Fruit fly (Drosophila melanogaster) whole organism, prepupa: ENCODE results near the gene CG10510.

ENCODE experiments used
- Blimp-1 ChIP-seq: fragments of 200-800 bp; sonication (Bioruptor generic); optimal IDR thresholded peaks from 3 replicates; lab custom pipeline; 2017; ENCODE audit warnings: missing biosample characterization, missing genetic modification characterization, mild to moderate bottlenecking, moderate library complexity, missing genetic modification reagents
- CG10669 ChIP-seq: fragments of 200-800 bp; sonication (Bioruptor generic); optimal IDR thresholded peaks from 3 replicates; lab custom pipeline; 2018; ENCODE audit warnings: missing biosample characterization, mild to moderate bottlenecking, missing genetic modification characterization, moderate library complexity
- CG11294 ChIP-seq: fragments of 200-800 bp; sonication (Bioruptor generic); IDR thresholded peaks from 2 replicates; pipeline ENCODE4 v1.3.6; 2022; ENCODE audit warnings: missing biosample characterization, missing genetic modification characterization
- CG11902 ChIP-seq: fragments of 200-800 bp; sonication (Bioruptor generic); optimal IDR thresholded peaks from 3 replicates; lab custom pipeline; 2016; ENCODE audit warnings: missing biosample characterization, missing genetic modification characterization
- CG15336 ChIP-seq: fragments of 200-800 bp; sonication (Bioruptor generic); IDR thresholded peaks from 2 replicates; pipeline ENCODE4 v1.3.6; 2022; ENCODE audit warnings: missing biosample characterization, missing genetic modification characterization
- CG1621 ChIP-seq: fragments of 200-800 bp; sonication (Bioruptor generic); optimal IDR thresholded peaks from 3 replicates; lab custom pipeline; 2018; ENCODE audit warnings: missing biosample characterization, mild to moderate bottlenecking, missing genetic modification characterization
- CG16779 ChIP-seq: fragments of 200-800 bp; sonication (Bioruptor generic); optimal IDR thresholded peaks from 3 replicates; lab custom pipeline; 2017; ENCODE audit warnings: missing biosample characterization, mild to moderate bottlenecking, missing genetic modification characterization
- CG3032 ChIP-seq: fragments of 200-800 bp; optimal IDR thresholded peaks from 2 replicates; lab custom pipeline; 2019; ENCODE audit warnings: missing biosample characterization, mild to moderate bottlenecking, missing genetic modification characterization, moderate library complexity
- CG31627 ChIP-seq: fragments of 200-800 bp; sonication (Bioruptor generic); optimal IDR thresholded peaks from 3 replicates; lab custom pipeline; 2016; ENCODE audit warnings: missing biosample characterization, missing genetic modification characterization
- CG4318 ChIP-seq: fragments of 200-800 bp; sonication (Bioruptor generic); optimal IDR thresholded peaks from 3 replicates; lab custom pipeline; 2017; ENCODE audit warnings: missing biosample characterization, mild to moderate bottlenecking, missing genetic modification characterization
- CG6163 ChIP-seq: fragments of 200-800 bp; sonication (Bioruptor generic); IDR thresholded peaks from 3 replicates; pipeline ENCODE4 v1.3.6; 2022; ENCODE audit warnings: missing biosample characterization, missing genetic modification characterization
- CG6276 ChIP-seq: fragments of 200-800 bp; sonication (Bioruptor generic); optimal IDR thresholded peaks from 2 replicates; lab custom pipeline; 2017; ENCODE audit warnings: missing biosample characterization, mild to moderate bottlenecking, missing genetic modification characterization
- CG6792 ChIP-seq: fragments of 200-800 bp; sonication (Bioruptor generic); optimal IDR thresholded peaks from 3 replicates; lab custom pipeline; 2016; ENCODE audit warnings: missing biosample characterization, missing genetic modification characterization
- CG6808 ChIP-seq: fragments of 200-800 bp; sonication (Bioruptor generic); optimal IDR thresholded peaks from 3 replicates; lab custom pipeline; 2017; ENCODE audit warnings: missing biosample characterization, missing genetic modification characterization, mild to moderate bottlenecking, moderate library complexity, missing genetic modification reagents
- CG6854 ChIP-seq: fragments of 200-800 bp; sonication (Bioruptor generic); optimal IDR thresholded peaks from 2 replicates; lab custom pipeline; 2017; ENCODE audit warnings: missing biosample characterization, mild to moderate bottlenecking, missing genetic modification characterization
- CG8119 ChIP-seq: fragments of 200-800 bp; sonication (Bioruptor generic); IDR thresholded peaks from 3 replicates; pipeline ENCODE4 v1.3.6; 2022; ENCODE audit warnings: missing biosample characterization, missing genetic modification characterization
- CG8319 ChIP-seq: fragments of 200-800 bp; sonication (Bioruptor generic); optimal IDR thresholded peaks from 3 replicates; lab custom pipeline; 2016; ENCODE audit warnings: missing biosample characterization, missing genetic modification characterization
- CG8632 ChIP-seq: fragments of 200-800 bp; sonication (Bioruptor generic); optimal IDR thresholded peaks from 3 replicates; lab custom pipeline; 2016; ENCODE audit warnings: missing biosample characterization, missing genetic modification characterization
- CG9139 ChIP-seq: fragments of 200-800 bp; sonication (Bioruptor generic); optimal IDR thresholded peaks from 3 replicates; lab custom pipeline; 2017; ENCODE audit warnings: missing biosample characterization, mild to moderate bottlenecking, missing genetic modification characterization
- Eip78C ChIP-seq: fragments of 200-800 bp; sonication (Bioruptor generic); peaks from one replicate; lab custom pipeline; 2016; ENCODE audit warnings: missing biosample characterization, missing genetic modification characterization
- Eip93F ChIP-seq: fragments of 200-800 bp; sonication (Bioruptor generic); optimal IDR thresholded peaks from 2 replicates; lab custom pipeline; 2016; ENCODE audit warnings: missing biosample characterization, mild to moderate bottlenecking, missing genetic modification characterization
- Ets21C ChIP-seq: fragments of 200-800 bp; sonication (Bioruptor generic); optimal IDR thresholded peaks from 3 replicates; lab custom pipeline; 2016; ENCODE audit warnings: missing biosample characterization, missing genetic modification characterization
- Ets96B ChIP-seq: fragments of 200-800 bp; optimal IDR thresholded peaks from 2 replicates; lab custom pipeline; 2019; ENCODE audit warnings: missing biosample characterization, mild to moderate bottlenecking, missing genetic modification characterization, moderate library complexity
- Gug ChIP-seq: fragments of 200-800 bp; sonication (Bioruptor generic); IDR thresholded peaks from 2 replicates; pipeline ENCODE4 v1.3.6; 2022; ENCODE audit warnings: missing biosample characterization, missing genetic modification characterization
- Lpt ChIP-seq: fragments of 200-800 bp; sonication (Bioruptor generic); optimal IDR thresholded peaks from 3 replicates; lab custom pipeline; 2016; ENCODE audit warnings: missing biosample characterization, missing genetic modification characterization
- Met ChIP-seq: fragments of 200-800 bp; sonication (Bioruptor generic); optimal IDR thresholded peaks from 3 replicates; lab custom pipeline; 2016; ENCODE audit warnings: missing biosample characterization, missing genetic modification characterization
- Sox102F ChIP-seq: fragments of 200-800 bp; sonication (Bioruptor generic); optimal IDR thresholded peaks from 2 replicates; lab custom pipeline; 2016; ENCODE audit warnings: missing biosample characterization, mild to moderate bottlenecking, missing genetic modification characterization
- Sox15 ChIP-seq: fragments of 200-800 bp; sonication (Bioruptor generic); optimal IDR thresholded peaks from 3 replicates; lab custom pipeline; 2016; ENCODE audit warnings: missing biosample characterization, missing genetic modification characterization
- acj6 ChIP-seq: fragments of 200-800 bp; sonication (Bioruptor generic); optimal IDR thresholded peaks from 3 replicates; lab custom pipeline; 2016; ENCODE audit warnings: missing biosample characterization, missing genetic modification characterization
- cyc ChIP-seq: fragments of 200-800 bp; sonication (Bioruptor generic); optimal IDR thresholded peaks from 3 replicates; lab custom pipeline; 2016; ENCODE audit warnings: missing biosample characterization, missing genetic modification characterization
- dsx ChIP-seq: fragments of 200-800 bp; optimal IDR thresholded peaks from 3 replicates; lab custom pipeline; 2019; ENCODE audit warnings: missing biosample characterization, mild to moderate bottlenecking, missing genetic modification characterization, moderate library complexity; ENCODE audit not compliant: poor library complexity, severe bottlenecking
- eg ChIP-seq: fragments of 200-800 bp; sonication (Bioruptor generic); IDR thresholded peaks from 3 replicates; pipeline ENCODE4 v1.3.6; 2022; ENCODE audit warnings: missing biosample characterization, missing genetic modification characterization
- esn ChIP-seq: fragments of 200-800 bp; sonication (Bioruptor generic); optimal IDR thresholded peaks from 2 replicates; lab custom pipeline; 2016; ENCODE audit warnings: missing biosample characterization, mild to moderate bottlenecking, missing genetic modification characterization, moderate library complexity
- fd59A ChIP-seq: fragments of 200-800 bp; sonication (Bioruptor generic); optimal IDR thresholded peaks from 2 replicates; lab custom pipeline; 2017; ENCODE audit warnings: missing biosample characterization, mild to moderate bottlenecking, missing genetic modification characterization, missing genetic modification reagents
- fd85E ChIP-seq: fragments of 200-800 bp; sonication (Bioruptor generic); optimal IDR thresholded peaks from 3 replicates; lab custom pipeline; 2016; ENCODE audit warnings: missing biosample characterization, missing genetic modification characterization
- fkh ChIP-seq: fragments of 200-800 bp; sonication (Bioruptor generic); optimal IDR thresholded peaks from 3 replicates; lab custom pipeline; 2017; ENCODE audit warnings: missing biosample characterization, mild to moderate bottlenecking, missing genetic modification characterization, moderate library complexity
- lz ChIP-seq: fragments of 200-800 bp; sonication (Bioruptor generic); optimal IDR thresholded peaks from 3 replicates; lab custom pipeline; 2016; ENCODE audit warnings: missing biosample characterization, missing genetic modification characterization
- net ChIP-seq: fragments of 200-800 bp; sonication (Bioruptor generic); optimal IDR thresholded peaks from 3 replicates; lab custom pipeline; 2016; ENCODE audit warnings: missing biosample characterization, missing genetic modification characterization
- pdm3 ChIP-seq: fragments of 200-800 bp; sonication (Bioruptor generic); optimal IDR thresholded peaks from 3 replicates; lab custom pipeline; 2016; ENCODE audit warnings: missing biosample characterization, missing genetic modification characterization
- spab ChIP-seq: fragments of 200-800 bp; sonication (Bioruptor generic); optimal IDR thresholded peaks from 2 replicates; lab custom pipeline; 2017; ENCODE audit warnings: missing biosample characterization, mild to moderate bottlenecking, missing genetic modification characterization, missing genetic modification reagents
- ss ChIP-seq, 2 experiments: fragments of 200-800 bp; sonication (Bioruptor generic); optimal IDR thresholded peaks; 2 replicates in 1 of 2; 3 replicates in 1 of 2; lab custom pipeline; 2017 to 2018; ENCODE audit warnings: mild to moderate bottlenecking in 2 of 2, missing biosample characterization in 2 of 2, missing genetic modification characterization in 2 of 2, moderate library complexity in 1 of 2
- svp ChIP-seq: fragments of 200-800 bp; sonication (Bioruptor generic); peaks from one replicate; lab custom pipeline; 2016; ENCODE audit warnings: missing biosample characterization, missing genetic modification characterization
- vri ChIP-seq: fragments of 200-800 bp; sonication (Bioruptor generic); optimal IDR thresholded peaks from 3 replicates; lab custom pipeline; 2016; ENCODE audit warnings: missing biosample characterization, mild to moderate bottlenecking, missing genetic modification characterization

The CG10510 gene

DNA sequence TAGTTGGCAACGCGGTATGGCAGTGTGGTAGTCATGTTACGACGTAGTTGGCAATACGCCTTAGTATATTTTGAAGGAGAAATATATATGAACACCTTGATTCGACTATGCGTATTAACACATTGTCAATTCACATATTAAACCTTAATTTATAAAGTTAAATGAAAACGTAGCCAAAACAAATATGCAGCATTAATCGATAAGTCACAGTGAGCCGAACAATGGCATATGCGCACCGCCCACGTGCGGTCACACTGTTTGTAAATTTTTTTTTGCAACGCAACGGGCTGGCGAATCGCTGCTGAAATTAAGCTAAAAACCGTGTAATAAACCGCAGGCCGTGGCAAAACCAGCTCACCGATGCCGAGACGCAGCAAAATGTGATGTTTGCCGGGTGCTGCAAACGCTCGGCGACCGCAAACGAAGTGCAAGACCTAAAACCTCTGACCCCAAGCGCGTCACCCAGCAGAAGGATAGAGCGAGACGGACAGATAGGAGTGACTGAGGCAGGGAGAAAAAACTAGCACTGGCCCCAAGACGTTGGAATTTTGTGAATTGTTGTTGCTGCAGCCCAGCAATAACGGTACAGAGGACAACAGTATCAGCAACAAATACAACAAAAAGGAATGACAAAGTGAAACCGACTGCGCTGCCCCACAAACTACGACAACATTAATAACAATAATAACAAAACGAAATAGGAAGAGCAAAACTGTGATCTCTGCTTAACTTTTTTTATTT lies 34.2 kb downstream of the CG10510 start (continued):
- TF ChIP-seq CG10669 (no peak), CG31627 (GFP tag; lab: Kevin White, UChicago) (peak; percentile 3), CG6854 (GFP tag; lab: Kevin White, UChicago) (peak; percentile 30), svp (peak; percentile 100), fkh (GFP tag; lab: Kevin White, UChicago) (peak; percentile 48), spab (GFP tag; lab: Kevin White, UChicago) (no peak), CG6276 (peak; percentile 4), Sox102F (no peak), CG4318 (GFP tag; lab: Kevin White, UChicago) (no peak), CG8319 (GFP tag; lab: Kevin White, UChicago) (no peak), CG1621 (tag; lab: Kevin White, UChicago) (peak; percentile 5), Ets96B (tag; lab: Kevin White, UChicago) (no peak), Eip78C (GFP tag; lab: Kevin White, UChicago) (peak; percentile 48)

dm6 chr3L:21174962-21175361 lies 34.9 kb downstream of the CG10510 start:
- peak; percentile 15 for TF ChIP-seq Eip78C (GFP tag; lab: Kevin White, UChicago)
- TF ChIP-seq esn = no peak
- TF ChIP-seq, all 60 proteins: peak for 1

DNA sequence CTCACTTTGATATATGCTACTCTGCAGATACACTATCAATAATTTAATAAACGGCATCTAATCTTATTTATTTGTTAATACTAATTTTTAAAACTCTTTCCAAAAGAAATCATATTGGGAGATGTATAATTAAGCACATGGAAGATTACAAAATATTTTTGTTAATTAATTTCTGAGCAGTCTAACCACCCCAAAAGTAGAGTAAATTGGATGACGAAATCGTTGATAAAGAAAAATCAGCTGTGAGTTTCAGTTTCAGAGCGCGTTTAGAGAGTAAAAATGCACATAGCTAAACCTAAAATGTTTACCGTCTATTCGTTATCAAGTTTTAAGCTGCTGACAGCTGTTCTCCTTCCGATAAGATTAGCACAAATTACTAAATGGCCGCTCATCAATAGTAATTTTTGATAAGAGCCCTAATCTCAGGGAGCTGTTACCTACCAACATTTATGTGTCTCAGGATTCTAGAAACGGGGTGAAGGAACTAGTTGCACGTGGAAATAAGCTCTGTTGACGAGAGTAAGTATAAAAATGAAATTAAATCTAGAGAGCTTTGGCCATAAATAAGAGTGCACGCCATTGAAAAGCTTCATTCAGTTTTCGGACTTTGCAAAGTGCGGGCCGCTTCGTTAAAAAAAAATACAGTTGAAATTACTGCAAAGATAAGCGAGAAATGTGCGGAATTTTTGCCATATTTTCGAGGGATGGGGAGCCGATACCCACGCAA lies 37.2 kb downstream of the CG10510 start, which contains the start of the genes chb and AsnS:
chb (plus strand) TSS at position 327 of the 727 bp plus-strand sequence.
AsnS (plus strand) TSS at position 592 of the 727 bp plus-strand sequence.
- TF ChIP-seq CG1621 (tag; lab: Kevin White, UChicago) (peak; percentile 64), CG3032 (tag; lab: Kevin White, UChicago) (peak; percentile 79), esn (peak; percentile 90), CG8632 (GFP tag; lab: Kevin White, UChicago) (peak; percentile 76), fkh (GFP tag; lab: Kevin White, UChicago) (peak; percentile 1), CG6163 (GFP tag; lab: Robert Waterston, UW) (peak; percentile 88), pdm3 (GFP tag; lab: Kevin White, UChicago) (peak; percentile 85), CG16779 (tag; lab: Kevin White, UChicago) (peak; percentile 36), Ets96B (tag; lab: Kevin White, UChicago) (peak; percentile 89), dsx (peak; percentile 69), Lpt (GFP tag; lab: Kevin White, UChicago) (peak; percentile 62), Gug (GFP tag; lab: Robert Waterston, UW) (peak; percentile 88), Blimp-1 (peak; percentile 59), vri (peak; percentile 88), Eip78C (GFP tag; lab: Kevin White, UChicago) (peak; percentile 95), cyc (GFP tag; lab: Kevin White, UChicago) (peak; percentile 78), fd59A (GFP tag; lab: Kevin White, UChicago) (peak; percentile 22), CG11294 (GFP tag; lab: Robert Waterston, UW) (peak; percentile 87), CG11902 (GFP tag; lab: Kevin White, UChicago) (peak; percentile 38), CG31627 (GFP tag; lab: Kevin White, UChicago) (peak; percentile 85), lz (GFP tag; lab: Kevin White, UChicago) (peak; percentile 85), Met (peak; percentile 86), Sox102F (peak; percentile 76), CG15336 (peak; percentile 91), fd85E (GFP tag; lab: Kevin White, UChicago) (no peak), CG6808 (GFP tag; lab: Kevin White, UChicago) (no peak), CG6276 (peak; percentile 63), net (GFP tag; lab: Kevin White, UChicago) (peak; percentile 70), CG6854 (GFP tag; lab: Kevin White, UChicago) (peak; percentile 38), acj6 (GFP tag; lab: Kevin White, UChicago) (peak; percentile 81), CG8119 (GFP tag; lab: Robert Waterston, UW) (peak; percentile 88), eg (GFP tag; lab: Robert Waterston, UW) (peak; percentile 95), CG9139 (no peak), CG4318 (GFP tag; lab: Kevin White, UChicago) (no peak), Eip93F (no peak), ss (GFP tag; optimal IDR thresholded peaks at IDR 0.05; lab: Kevin White, UChicago) (peak in 1 of 2 experiments; percentile 9), Sox15 (peak; percentile 52), CG6792 (GFP tag; lab: Kevin White, UChicago) (peak; percentile 79), svp (peak; percentile 93), Ets21C (GFP tag; lab: Kevin White, UChicago) (peak; percentile 76)
